Worm (Caenorhabditis elegans) whole organism, mixed stage, embryonic: ENCODE results near the gene lgc-56.

Experiments
- M03D4.4 ChIP-seq: sonication (generic microtip); optimal IDR thresholded peaks from 2 replicates; lab custom pipeline; 2017; ENCODE audit warnings: mild to moderate bottlenecking, missing genetic modification characterization, missing compliant biosample characterization
- bed-3 ChIP-seq: fragments of 200-800 bp; sonication (Bioruptor generic); optimal IDR thresholded peaks from 3 replicates; lab custom pipeline; 2018; ENCODE audit warnings: mild to moderate bottlenecking, missing genetic modification characterization, moderate library complexity, missing compliant biosample characterization
- blmp-1 ChIP-seq: fragments of 150-350 bp; optimal IDR thresholded peaks from 2 replicates; lab custom pipeline; 2014; ENCODE audit warnings: missing biosample characterization, missing genetic modification characterization
- ceh-39 ChIP-seq: fragments of 150-350 bp; optimal IDR thresholded peaks from 2 replicates; lab custom pipeline; 2014; ENCODE audit warnings: missing biosample characterization, missing genetic modification characterization
- ceh-43 ChIP-seq: fragments of 200-800 bp; sonication (Bioruptor generic); optimal IDR thresholded peaks from 2 replicates; lab custom pipeline; 2018; ENCODE audit warnings: mild to moderate bottlenecking, missing genetic modification characterization, moderate library complexity, missing compliant biosample characterization
- ceh-83 ChIP-seq: fragments of 200-800 bp; sonication (Bioruptor generic); optimal IDR thresholded peaks from 2 replicates; lab custom pipeline; 2018; ENCODE audit warnings: mild to moderate bottlenecking, missing genetic modification characterization, missing compliant biosample characterization
- ces-1 ChIP-seq: fragments of 150-350 bp; optimal IDR thresholded peaks from 2 replicates; lab custom pipeline; 2014; ENCODE audit warnings: missing biosample characterization, missing genetic modification reagents, missing genetic modification characterization
- cnd-1 ChIP-seq: fragments of 200-800 bp; sonication (Bioruptor generic); optimal IDR thresholded peaks from 2 replicates; lab custom pipeline; 2018; ENCODE audit warnings: mild to moderate bottlenecking, missing genetic modification characterization, missing compliant biosample characterization
- drap-1 ChIP-seq: fragments of 200-800 bp; sonication (Bioruptor generic); optimal IDR thresholded peaks from 3 replicates; lab custom pipeline; 2018; ENCODE audit warnings: mild to moderate bottlenecking, missing genetic modification characterization, missing compliant biosample characterization
- elt-1 ChIP-seq: sonication (generic microtip); optimal IDR thresholded peaks from 2 replicates; lab custom pipeline; 2017; ENCODE audit warnings: missing genetic modification characterization, mild to moderate bottlenecking, missing compliant biosample characterization, antibody characterized with exemption, moderate library complexity, borderline replicate concordance; ENCODE audit not compliant: insufficient read depth
- elt-3 ChIP-seq: fragments of 150-350 bp; optimal IDR thresholded peaks from 2 replicates; lab custom pipeline; 2014; ENCODE audit warnings: missing biosample characterization, missing genetic modification characterization
- flh-1 ChIP-seq: fragments of 200-800 bp; sonication (Bioruptor generic); optimal IDR thresholded peaks from 2 replicates; lab custom pipeline; 2018; ENCODE audit warnings: mild to moderate bottlenecking, missing genetic modification characterization, moderate library complexity, missing compliant biosample characterization
- ham-2 ChIP-seq: fragments of 200-800 bp; sonication (Bioruptor generic); optimal IDR thresholded peaks from 2 replicates; lab custom pipeline; 2018; ENCODE audit warnings: mild to moderate bottlenecking, missing genetic modification characterization, missing compliant biosample characterization
- hlh-1 ChIP-seq: fragments of 150-350 bp; optimal IDR thresholded peaks from 2 replicates; lab custom pipeline; 2014; ENCODE audit warnings: missing biosample characterization, missing genetic modification reagents, missing genetic modification characterization
- lin-13 ChIP-seq: fragments of 150-350 bp; optimal IDR thresholded peaks from 2 replicates; lab custom pipeline; 2014; ENCODE audit warnings: missing biosample characterization, missing genetic modification characterization
- lin-32 ChIP-seq: fragments of 200-800 bp; sonication (Bioruptor generic); optimal IDR thresholded peaks from 2 replicates; lab custom pipeline; 2018; ENCODE audit warnings: mild to moderate bottlenecking, missing genetic modification characterization, missing compliant biosample characterization
- lsy-2 ChIP-seq: fragments of 150-350 bp; optimal IDR thresholded peaks from 2 replicates; lab custom pipeline; 2014; ENCODE audit warnings: missing biosample characterization, missing genetic modification characterization
- mab-5 ChIP-seq: fragments of 150-350 bp; optimal IDR thresholded peaks from 2 replicates; lab custom pipeline; 2014; ENCODE audit warnings: missing biosample characterization, missing genetic modification characterization
- mep-1 ChIP-seq: fragments of 150-350 bp; optimal IDR thresholded peaks from 2 replicates; lab custom pipeline; 2017; ENCODE audit warnings: missing biosample characterization, missing genetic modification reagents, missing genetic modification characterization, inconsistent platforms
- mls-2 ChIP-seq: sonication (generic microtip); optimal IDR thresholded peaks from 2 replicates; lab custom pipeline; 2016; ENCODE audit warnings: mild to moderate bottlenecking, missing genetic modification characterization, moderate library complexity, missing compliant biosample characterization
- nhr-12 ChIP-seq: fragments of 150-350 bp; optimal IDR thresholded peaks from 2 replicates; lab custom pipeline; 2014; ENCODE audit warnings: missing biosample characterization, missing genetic modification characterization
- nhr-2 ChIP-seq: fragments of 150-350 bp; optimal IDR thresholded peaks from 2 replicates; lab custom pipeline; 2014; ENCODE audit warnings: missing biosample characterization, missing genetic modification characterization
- nhr-237 ChIP-seq: fragments of 150-350 bp; optimal IDR thresholded peaks from 2 replicates; lab custom pipeline; 2014; ENCODE audit warnings: missing biosample characterization, missing genetic modification characterization
- nhr-28 ChIP-seq: fragments of 150-350 bp; optimal IDR thresholded peaks from 2 replicates; lab custom pipeline; 2014; ENCODE audit warnings: missing biosample characterization, missing genetic modification characterization
- nhr-76 ChIP-seq: sonication (generic microtip); optimal IDR thresholded peaks from 2 replicates; lab custom pipeline; 2017; ENCODE audit warnings: missing biosample characterization, missing genetic modification characterization
- pha-4 ChIP-seq: fragments of 150-350 bp; optimal IDR thresholded peaks from 2 replicates; lab custom pipeline; 2018; ENCODE audit warnings: missing biosample characterization, missing genetic modification reagents, missing genetic modification characterization
- sem-2 ChIP-seq: fragments of 200-800 bp; sonication (Bioruptor generic); optimal IDR thresholded peaks from 2 replicates; lab custom pipeline; 2018; ENCODE audit warnings: mild to moderate bottlenecking, missing genetic modification characterization, missing compliant biosample characterization
- snpc-4 ChIP-seq: fragments of 150-350 bp; optimal IDR thresholded peaks from 2 replicates; lab custom pipeline; 2014; ENCODE audit warnings: missing biosample characterization, missing genetic modification characterization
- sptf-1 ChIP-seq: sonication (generic microtip); optimal IDR thresholded peaks from 2 replicates; lab custom pipeline; 2017; ENCODE audit warnings: mild to moderate bottlenecking, missing genetic modification characterization, moderate library complexity, missing compliant biosample characterization
- tbx-8 ChIP-seq: fragments of 200-800 bp; sonication (Bioruptor generic); optimal IDR thresholded peaks from 2 replicates; lab custom pipeline; 2018; ENCODE audit warnings: mild to moderate bottlenecking, missing genetic modification characterization, moderate library complexity, missing compliant biosample characterization
- unc-120 ChIP-seq: sonication (generic microtip); optimal IDR thresholded peaks from 2 replicates; lab custom pipeline; 2017; ENCODE audit warnings: missing genetic modification characterization, missing compliant biosample characterization; ENCODE audit not compliant: poor library complexity, severe bottlenecking
- unc-39 ChIP-seq: fragments of 150-350 bp; optimal IDR thresholded peaks from 2 replicates; lab custom pipeline; 2014; ENCODE audit warnings: missing biosample characterization, missing genetic modification characterization
- unc-62 ChIP-seq: fragments of 150-350 bp; optimal IDR thresholded peaks from 2 replicates; lab custom pipeline; 2014; ENCODE audit warnings: missing biosample characterization, missing genetic modification reagents, missing genetic modification characterization
- zip-8 ChIP-seq: fragments of 150-350 bp; optimal IDR thresholded peaks from 2 replicates; lab custom pipeline; 2014; ENCODE audit warnings: missing biosample characterization, missing genetic modification characterization
- ztf-11 ChIP-seq: fragments of 150-350 bp; optimal IDR thresholded peaks from 2 replicates; lab custom pipeline; 2014; ENCODE audit warnings: missing biosample characterization, missing genetic modification characterization

lgc-56 gene

ce11 chrII:5181497-5181896, 51.3 kb downstream of the lgc-56 start:
- TF ChIP-seq tbx-8 (GFP tag; lab: Kevin White, UChicago) (no peak), pha-4 (tag; lab: Kevin White, UChicago) (no peak), blmp-1 (tag; lab: Kevin White, UChicago) (no peak), nhr-2 (tag; lab: Kevin White, UChicago) (peak; percentile 75), ceh-39 (no peak), lsy-2 (peak; percentile 17), cnd-1 (peak; percentile 64), nhr-28 (no peak), ztf-11 (peak; percentile 34), ceh-43 (GFP tag; lab: Kevin White, UChicago) (no peak), nhr-237 (tag; lab: Kevin White, UChicago) (no peak), elt-3 (peak; percentile 58), nhr-12 (tag; lab: Kevin White, UChicago) (no peak), unc-39 (no peak), nhr-76 (tag; lab: Kevin White, UChicago) (no peak), hlh-1 (peak; percentile 40), zip-8 (tag; lab: Kevin White, UChicago) (no peak), ces-1 (peak; percentile 71), flh-1 (GFP tag; lab: Kevin White, UChicago) (no peak), snpc-4 (tag; lab: Kevin White, UChicago) (no peak), unc-62 (GFP tag; lab: Kevin White, UChicago) (peak; percentile 75), elt-1 (tag; lab: Kevin White, UChicago) (peak; percentile 76), mls-2 (peak; percentile 57), M03D4.4 (tag; lab: Kevin White, UChicago) (no peak), bed-3 (no peak), ceh-83 (GFP tag; lab: Kevin White, UChicago) (no peak), unc-120 (tag; lab: Kevin White, UChicago) (peak; percentile 80), drap-1 (GFP tag; lab: Kevin White, UChicago) (peak; percentile 71), lin-13 (tag; lab: Kevin White, UChicago) (no peak), mep-1 (tag; lab: Kevin White, UChicago) (peak; percentile 55), sptf-1 (tag; lab: Kevin White, UChicago) (peak; percentile 48), sem-2 (GFP tag; lab: Kevin White, UChicago) (no peak), lin-32 (GFP tag; lab: Kevin White, UChicago) (no peak), ham-2 (GFP tag; lab: Kevin White, UChicago) (peak; percentile 35), mab-5 (tag; lab: Kevin White, UChicago) (no peak)
- TF ChIP-seq, all 35 proteins: peak for 15

DNA sequence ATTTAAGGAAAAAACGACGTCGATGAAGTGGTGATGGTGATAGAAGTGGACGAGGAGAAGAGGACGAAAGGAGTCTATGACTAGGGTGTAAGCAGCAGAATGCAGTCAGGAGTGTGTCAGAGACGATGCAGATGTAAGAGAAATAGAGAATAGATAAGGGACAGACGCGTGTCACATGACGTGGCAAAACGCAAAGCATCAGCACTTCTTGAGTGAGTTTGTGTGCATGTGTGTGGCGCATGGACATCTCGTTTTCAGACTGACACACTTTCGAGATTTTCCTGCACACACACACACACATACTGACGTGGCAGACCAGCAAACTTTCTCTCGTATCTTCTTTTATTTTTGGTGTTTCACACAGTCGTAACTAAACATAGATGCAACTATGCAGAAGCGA, 52.3 kb downstream of the lgc-56 start:
- TF ChIP-seq zip-8 (tag; lab: Kevin White, UChicago), result no peak
- TF ChIP-seq hlh-1, result peak; percentile 90
- no peak for TF ChIP-seq drap-1 (GFP tag; lab: Kevin White, UChicago)
- no peak for TF ChIP-seq ces-1
- TF ChIP-seq pha-4 (tag; lab: Kevin White, UChicago), result no peak
- no peak for TF ChIP-seq bed-3
- no peak for TF ChIP-seq cnd-1
- TF ChIP-seq unc-62 (GFP tag; lab: Kevin White, UChicago), result peak; percentile 52
- no peak for TF ChIP-seq elt-1 (tag; lab: Kevin White, UChicago)
- TF ChIP-seq tbx-8 (GFP tag; lab: Kevin White, UChicago), result no peak
